Worm (Caenorhabditis elegans) whole organism, L3 larva: Measurements from ENCODE around the gene tbp-1.

Experiments used
- ama-1 ChIP-seq: fragments of 150-350 bp; optimal IDR thresholded peaks from 2 replicates; lab custom pipeline; 2018
- ceh-16 ChIP-seq: sonication (generic microtip); optimal IDR thresholded peaks from 2 replicates; lab custom pipeline; 2017; ENCODE audit warnings: missing biosample characterization, missing genetic modification characterization
- ceh-28 ChIP-seq: fragments of 150-350 bp; optimal IDR thresholded peaks from 2 replicates; lab custom pipeline; 2014; ENCODE audit warnings: missing biosample characterization, missing genetic modification reagents, missing genetic modification characterization
- egl-27 ChIP-seq: sonication (generic microtip); optimal IDR thresholded peaks from 4 replicates; lab custom pipeline; 2017; ENCODE audit warnings: missing biosample characterization, missing genetic modification reagents, missing genetic modification characterization
- elt-1 ChIP-seq: fragments of 150-350 bp; optimal IDR thresholded peaks from 2 replicates; lab custom pipeline; 2014; ENCODE audit warnings: missing biosample characterization, missing genetic modification characterization
- elt-2 ChIP-seq: sonication (generic microtip); optimal IDR thresholded peaks from 2 replicates; lab custom pipeline; 2016; ENCODE audit warnings: missing genetic modification reagents, mild to moderate bottlenecking, missing genetic modification characterization, missing compliant biosample characterization
- elt-3 ChIP-seq, 3 experiments: fragments of 150-350 bp in 1 of 3; sonication (generic microtip) in 2 of 3; optimal IDR thresholded peaks; 2 replicates in 2 of 3; 4 replicates in 1 of 3; lab custom pipeline; 2014 to 2017; ENCODE audit warnings: missing biosample characterization in 3 of 3, missing genetic modification characterization in 3 of 3
- eor-1 ChIP-seq, 2 experiments: fragments of 150-350 bp; optimal IDR thresholded peaks; 2 replicates each; lab custom pipeline; 2014 to 2018; ENCODE audit warnings: missing biosample characterization in 2 of 2, missing genetic modification characterization in 2 of 2
- fkh-2 ChIP-seq: fragments of 150-350 bp; optimal IDR thresholded peaks from 2 replicates; lab custom pipeline; 2014; ENCODE audit warnings: missing biosample characterization, missing genetic modification reagents, missing genetic modification characterization
- fos-1 ChIP-seq: fragments of 150-350 bp; optimal IDR thresholded peaks from 2 replicates; lab custom pipeline; 2014; ENCODE audit warnings: missing biosample characterization, missing genetic modification characterization
- jun-1 ChIP-seq: fragments of 150-350 bp; optimal IDR thresholded peaks from 2 replicates; lab custom pipeline; 2014; ENCODE audit warnings: missing biosample characterization, missing genetic modification reagents, missing genetic modification characterization
- lin-15B ChIP-seq: fragments of 150-350 bp; optimal IDR thresholded peaks from 2 replicates; lab custom pipeline; 2014; ENCODE audit warnings: missing biosample characterization, missing genetic modification characterization
- lin-39 ChIP-seq: fragments of 150-350 bp; optimal IDR thresholded peaks from 2 replicates; lab custom pipeline; 2018; ENCODE audit warnings: missing biosample characterization, missing genetic modification reagents, missing genetic modification characterization
- lsy-12 ChIP-seq: sonication (generic microtip); optimal IDR thresholded peaks from 2 replicates; lab custom pipeline; 2016; ENCODE audit warnings: mild to moderate bottlenecking, missing genetic modification characterization, missing compliant biosample characterization
- mml-1 ChIP-seq: fragments of 150-350 bp; sonication (generic microtip); optimal IDR thresholded peaks from 3 replicates; lab custom pipeline; 2014; ENCODE audit warnings: missing biosample characterization, missing genetic modification characterization
- nhr-11 ChIP-seq: fragments of 150-350 bp; optimal IDR thresholded peaks from 2 replicates; lab custom pipeline; 2014; ENCODE audit warnings: missing biosample characterization, missing genetic modification characterization
- nhr-12 ChIP-seq: fragments of 150-350 bp; optimal IDR thresholded peaks from 2 replicates; lab custom pipeline; 2014; ENCODE audit warnings: missing biosample characterization, missing genetic modification characterization
- nhr-237 ChIP-seq: fragments of 150-350 bp; optimal IDR thresholded peaks from 2 replicates; lab custom pipeline; 2014; ENCODE audit warnings: missing biosample characterization, missing genetic modification characterization
- nhr-25 ChIP-seq: sonication (generic microtip); optimal IDR thresholded peaks from 2 replicates; lab custom pipeline; 2017; ENCODE audit warnings: missing biosample characterization, missing genetic modification characterization
- nhr-28 ChIP-seq: fragments of 150-350 bp; optimal IDR thresholded peaks from 2 replicates; lab custom pipeline; 2014; ENCODE audit warnings: missing biosample characterization, missing genetic modification characterization
- nhr-43 ChIP-seq: sonication (generic microtip); optimal IDR thresholded peaks from 2 replicates; lab custom pipeline; 2016; ENCODE audit warnings: mild to moderate bottlenecking, missing genetic modification characterization, missing compliant biosample characterization; ENCODE audit not compliant: poor library complexity, severe bottlenecking
- nhr-67 ChIP-seq: fragments of 150-350 bp; optimal IDR thresholded peaks from 2 replicates; lab custom pipeline; 2014; ENCODE audit warnings: missing biosample characterization, missing genetic modification characterization
- nhr-76 ChIP-seq: fragments of 150-350 bp; sonication (generic microtip); optimal IDR thresholded peaks from 5 replicates; lab custom pipeline; 2014; ENCODE audit warnings: missing biosample characterization, missing genetic modification characterization
- nhr-77 ChIP-seq: fragments of 150-350 bp; optimal IDR thresholded peaks from 2 replicates; lab custom pipeline; 2014; ENCODE audit warnings: missing biosample characterization, missing genetic modification characterization
- pha-4 ChIP-seq: fragments of 150-350 bp; optimal IDR thresholded peaks from 2 replicates; lab custom pipeline; 2014; ENCODE audit warnings: missing biosample characterization, missing genetic modification reagents, missing genetic modification characterization
- skn-1 ChIP-seq: fragments of 150-350 bp; optimal IDR thresholded peaks from 2 replicates; lab custom pipeline; 2014; ENCODE audit warnings: missing biosample characterization, missing genetic modification characterization
- snpc-4 ChIP-seq: fragments of 150-350 bp; optimal IDR thresholded peaks from 2 replicates; lab custom pipeline; 2014; ENCODE audit warnings: missing biosample characterization, missing genetic modification characterization
- tbx-2 ChIP-seq: sonication (generic microtip); optimal IDR thresholded peaks from 2 replicates; lab custom pipeline; 2016; ENCODE audit warnings: mild to moderate bottlenecking, missing genetic modification characterization, missing compliant biosample characterization
- unc-39 ChIP-seq: sonication (generic microtip); optimal IDR thresholded peaks from 4 replicates; lab custom pipeline; 2017; ENCODE audit warnings: missing biosample characterization, missing genetic modification characterization
- unc-62 ChIP-seq: fragments of 150-350 bp; sonication (generic microtip); optimal IDR thresholded peaks from 4 replicates; lab custom pipeline; 2014; ENCODE audit warnings: missing biosample characterization, missing genetic modification reagents, missing genetic modification characterization
- zag-1 ChIP-seq: fragments of 150-350 bp; optimal IDR thresholded peaks from 2 replicates; lab custom pipeline; 2014; ENCODE audit warnings: missing biosample characterization, missing genetic modification characterization
- ztf-11 ChIP-seq: fragments of 150-350 bp; optimal IDR thresholded peaks from 2 replicates; lab custom pipeline; 2014; ENCODE audit warnings: missing biosample characterization, missing genetic modification characterization
- ztf-4 ChIP-seq: fragments of 150-350 bp; optimal IDR thresholded peaks from 2 replicates; lab custom pipeline; 2014; ENCODE audit warnings: missing biosample characterization, missing genetic modification characterization

tbp-1 gene

DNA sequence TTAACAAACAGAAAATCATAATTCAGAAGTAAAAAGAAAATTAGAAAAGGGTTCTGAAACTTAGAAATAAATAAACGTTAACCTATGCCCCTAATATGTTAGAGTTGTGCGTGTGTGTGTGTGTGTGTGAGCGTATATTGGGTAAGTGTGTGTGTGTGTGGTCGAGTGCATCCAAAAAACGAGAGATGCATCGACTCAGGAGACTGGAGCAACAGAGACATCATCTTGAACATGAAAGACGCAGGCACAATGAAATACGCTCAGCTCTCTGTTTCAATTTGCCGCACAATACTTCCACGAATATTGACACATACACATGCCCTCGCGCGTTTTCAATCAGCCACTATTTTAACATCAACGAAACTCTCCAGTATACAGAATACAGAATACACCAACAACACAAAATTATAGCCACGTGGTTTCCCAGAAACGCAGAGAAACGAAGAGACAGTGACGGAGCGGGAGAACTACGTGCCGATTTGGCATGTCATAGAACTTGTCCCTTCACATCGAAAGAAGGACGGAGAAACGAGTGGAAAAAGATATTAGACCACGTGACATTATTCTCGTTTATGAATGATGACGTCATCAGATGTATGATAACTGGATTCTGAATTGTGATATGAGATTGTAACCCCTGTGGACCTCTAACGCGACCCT is 7.6 kb upstream of the tbp-1 start (continued):
- TF ChIP-seq fos-1 = peak; percentile 77
- no peak for TF ChIP-seq nhr-76
- TF ChIP-seq ceh-16 = no peak
- TF ChIP-seq elt-2 (tag; lab: Kevin White, UChicago) = peak; percentile 73
- peak; percentile 82 for TF ChIP-seq unc-62
- TF ChIP-seq ama-1 (lab: Kevin White, UChicago) = peak; percentile 70
- TF ChIP-seq egl-27 (tag; lab: Kevin White, UChicago) = no peak
- no peak for TF ChIP-seq unc-39 (tag; lab: Kevin White, UChicago)
- TF ChIP-seq nhr-77 (tag; lab: Kevin White, UChicago) = no peak
- TF ChIP-seq jun-1 (tag; lab: Kevin White, UChicago) = peak; percentile 64
- TF ChIP-seq nhr-237 (tag; lab: Kevin White, UChicago) = no peak
- TF ChIP-seq nhr-43 (tag; lab: Kevin White, UChicago) = peak; percentile 95
- TF ChIP-seq elt-1 (tag; lab: Kevin White, UChicago) = no peak
- TF ChIP-seq elt-3 (tag; optimal IDR thresholded peaks at IDR 0.05; lab: Kevin White, UChicago) = peak; percentile 42 to 71 (median 60)

DNA sequence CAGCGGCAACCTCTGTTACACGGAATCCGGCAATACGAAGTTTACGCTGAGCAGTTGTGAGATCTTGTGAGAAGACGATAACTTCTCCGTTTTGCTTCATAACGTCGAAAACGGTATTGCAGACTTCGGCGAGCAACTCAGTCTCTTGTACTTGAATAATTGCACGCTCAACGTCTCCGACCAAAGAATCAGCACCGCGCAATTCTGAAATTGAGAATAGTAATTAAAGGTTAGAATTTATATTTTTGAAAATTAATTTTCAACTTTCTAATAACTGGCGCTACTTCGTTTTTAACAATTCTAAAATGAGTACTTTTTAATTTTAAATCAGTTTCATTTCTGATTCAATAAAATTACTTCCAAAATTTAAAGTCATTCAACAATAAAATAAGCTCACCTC is 5.3 kb upstream of the tbp-1 start:
- TF ChIP-seq ama-1 (lab: Kevin White, UChicago) (peak; percentile 21), nhr-25 (tag; lab: Kevin White, UChicago) (no peak), mml-1 (tag; lab: Kevin White, UChicago) (no peak), lin-15B (no peak), pha-4 (no peak), egl-27 (tag; lab: Kevin White, UChicago) (no peak), elt-2 (tag; lab: Kevin White, UChicago) (no peak), skn-1 (tag; lab: Kevin White, UChicago) (no peak), nhr-77 (tag; lab: Kevin White, UChicago) (no peak)

DNA sequence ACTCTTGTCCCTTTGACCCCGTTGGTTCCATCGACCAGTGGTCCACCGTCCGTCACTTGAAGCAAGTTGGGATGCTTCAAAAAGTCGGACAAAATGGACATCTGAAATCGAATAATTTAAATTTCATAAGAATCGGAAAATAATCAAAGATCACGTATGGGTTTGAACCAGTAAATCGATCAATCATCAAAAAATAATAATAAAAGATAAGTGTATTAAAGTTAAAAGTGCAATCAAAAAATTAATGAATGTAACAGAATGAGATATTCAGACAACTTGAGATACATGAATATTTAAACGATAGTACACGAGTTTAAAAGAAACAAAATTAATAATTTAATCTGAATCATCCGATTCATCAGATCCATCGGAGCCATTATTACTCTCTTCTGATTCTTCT is 4.9 kb upstream of the tbp-1 start, which contains the start of gene T20B12.7:
Gene T20B12.7 (minus strand): TSS at position 101 of the 400 bp plus-strand sequence.
- no peak for TF ChIP-seq ztf-11 (tag; lab: Kevin White, UChicago)
- no peak for TF ChIP-seq fkh-2 (tag; lab: Kevin White, UChicago)
- no peak for TF ChIP-seq fos-1
- TF ChIP-seq eor-1 (tag; optimal IDR thresholded peaks at IDR 0.05; lab: Kevin White, UChicago) = no peak
- no peak for TF ChIP-seq nhr-43 (tag; lab: Kevin White, UChicago)
- TF ChIP-seq nhr-25 (tag; lab: Kevin White, UChicago) = no peak
- TF ChIP-seq zag-1 (tag; lab: Kevin White, UChicago) = no peak
- no peak for TF ChIP-seq nhr-11 (tag; lab: Kevin White, UChicago)
- TF ChIP-seq lin-39 (tag; lab: Kevin White, UChicago) = no peak
- no peak for TF ChIP-seq tbx-2 (tag; lab: Kevin White, UChicago)
- TF ChIP-seq ceh-28 (tag; lab: Kevin White, UChicago) = no peak

DNA sequence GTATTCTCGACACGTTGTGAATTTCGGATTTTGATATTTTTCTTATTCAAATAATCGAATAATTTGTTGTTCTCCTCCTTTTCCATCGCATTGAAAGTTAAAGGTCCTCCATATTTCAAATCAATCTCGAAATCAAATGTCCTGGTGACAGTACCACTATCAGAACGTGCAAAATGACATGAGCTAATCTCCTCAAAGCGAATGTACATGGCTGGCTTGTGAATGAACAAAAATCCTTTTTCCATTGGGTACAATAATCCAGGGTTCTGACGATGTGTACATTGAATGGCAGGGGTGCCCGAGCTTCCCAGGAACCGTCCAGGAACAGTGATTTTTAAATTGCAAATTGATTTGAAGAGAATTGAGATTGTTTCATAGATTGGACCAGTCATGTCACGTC is 3.7 kb upstream of the tbp-1 start:
- TF ChIP-seq elt-2 (tag; lab: Kevin White, UChicago) (no peak), ceh-28 (tag; lab: Kevin White, UChicago) (no peak), egl-27 (tag; lab: Kevin White, UChicago) (no peak), nhr-12 (tag; lab: Kevin White, UChicago) (no peak), unc-39 (tag; lab: Kevin White, UChicago) (no peak), nhr-11 (tag; lab: Kevin White, UChicago) (no peak), nhr-28 (tag; lab: Kevin White, UChicago) (no peak), snpc-4 (tag; lab: Kevin White, UChicago) (no peak), nhr-67 (tag; lab: Kevin White, UChicago) (no peak), lin-39 (tag; lab: Kevin White, UChicago) (no peak), skn-1 (tag; lab: Kevin White, UChicago) (no peak), lsy-12 (no peak), pha-4 (no peak), ztf-4 (tag; lab: Kevin White, UChicago) (no peak)
- TF ChIP-seq, all 47 proteins: peak for 0
